Fruit fly (Drosophila melanogaster) whole organism: ENCODE measurements around the gene CG5116.

Source experiments
- CG8478 ChIP-seq: fragments of >200 bp; optimal IDR thresholded peaks from 2 replicates; lab custom pipeline; 2018; ENCODE audit warnings: inconsistent platforms
- Dll ChIP-seq: fragments of >200 bp; optimal IDR thresholded peaks from 2 replicates; lab custom pipeline; 2017
- EcR ChIP-seq, 2 experiments: fragments of >200 bp; optimal IDR thresholded peaks; 2 replicates each; lab custom pipeline; 2017; ENCODE audit warnings: missing biosample characterization in 2 of 2, missing genetic modification characterization in 2 of 2, missing genetic modification reagents in 2 of 2
- psq ChIP-seq: fragments of >200 bp; optimal IDR thresholded peaks from 2 replicates; lab custom pipeline; 2017

DNA sequence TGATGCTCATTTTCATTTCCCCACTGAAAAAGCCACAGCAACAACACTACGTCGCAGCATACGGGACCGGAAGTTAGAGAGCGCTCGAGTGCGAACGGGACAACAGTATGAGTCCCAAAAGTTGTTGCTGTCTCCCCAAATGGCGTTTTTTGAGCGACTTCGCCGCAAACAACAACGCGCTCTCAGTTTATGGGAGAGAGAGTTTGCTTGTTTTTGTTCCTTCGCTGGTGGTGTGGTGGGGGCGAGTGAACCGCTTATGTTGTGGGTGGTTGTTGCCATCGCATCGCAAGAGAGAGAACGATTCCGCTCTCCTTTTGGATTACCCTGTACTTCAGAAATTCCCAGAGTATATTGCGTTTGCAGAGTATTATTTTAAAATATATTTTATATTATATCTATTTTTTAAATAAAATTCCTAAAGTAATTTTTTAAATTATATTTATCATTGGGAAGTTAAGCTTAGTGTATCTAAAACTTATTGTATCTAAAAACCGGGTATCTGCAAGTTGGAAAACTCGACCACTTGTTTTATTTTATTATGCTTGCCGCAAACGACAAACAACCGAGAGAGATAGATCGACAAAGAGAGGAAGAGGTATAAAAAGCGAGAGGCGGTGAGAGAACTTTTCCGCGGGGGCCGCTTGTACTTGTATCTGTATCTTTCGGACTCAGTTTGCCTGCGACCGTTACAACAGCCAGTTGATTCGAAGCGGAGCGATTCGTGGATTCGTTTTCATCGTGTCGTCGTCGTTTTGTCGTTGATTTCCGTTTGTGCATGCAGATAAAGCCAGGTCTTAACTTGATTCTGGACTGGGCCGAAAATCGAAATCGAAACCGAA is 32.8 kb downstream of the CG5116 start, which contains the start of gene msi:
- TF ChIP-seq CG8478 (lab: Kevin White, UChicago) (peak; percentile 59), psq (no peak), Dll (lab: Kevin White, UChicago) (peak; percentile 71), EcR (GFP tag; optimal IDR thresholded peaks at IDR 0.05; lab: Kevin White, UChicago) (no peak)
